Worm (Caenorhabditis elegans): ENCODE data around the gene fbxa-220.

ce11 chrIII:11477307-11477706, 6.7 kb downstream of the fbxa-220 start:
- TF ChIP-seq nfya-1 (tag; optimal IDR thresholded peaks at IDR 0.05; ENCODE audit: borderline replicate concordance, insufficient read depth), result no peak
- TF ChIP-seq him-1 (tag; optimal IDR thresholded peaks at IDR 0.05), result no peak
- TF ChIP-seq F57A8.1 (GFP tag; optimal IDR thresholded peaks at IDR 0.05), result no peak
- no peak for TF ChIP-seq lin-26 (GFP tag; IDR thresholded peaks at IDR 0.05)
- TF ChIP-seq hlh-12 (tag; optimal IDR thresholded peaks at IDR 0.05), result no peak
- no peak for TF ChIP-seq sea-2 (GFP tag; IDR thresholded peaks at IDR 0.05)
- no peak for TF ChIP-seq mel-28 (tag; optimal IDR thresholded peaks at IDR 0.05; ENCODE audit: borderline replicate concordance)
- TF ChIP-seq F52B5.7 (tag; optimal IDR thresholded peaks at IDR 0.05), result no peak
- TF ChIP-seq ama-1 (optimal IDR thresholded peaks at IDR 0.05), result no peak
- no peak for TF ChIP-seq ama-1 (GFP tag; optimal IDR thresholded peaks at IDR 0.05)
- no peak for TF ChIP-seq rcor-1 (GFP tag; IDR thresholded peaks at IDR 0.05)
- TF ChIP-seq tlf-1 (GFP tag; optimal IDR thresholded peaks at IDR 0.05), result no peak
- no peak for TF ChIP-seq mes-4 (tag; optimal IDR thresholded peaks at IDR 0.05)
